Worm (Caenorhabditis elegans): ENCODE results near the gene Y43F8B.19.

The Y43F8B.19 gene

DNA sequence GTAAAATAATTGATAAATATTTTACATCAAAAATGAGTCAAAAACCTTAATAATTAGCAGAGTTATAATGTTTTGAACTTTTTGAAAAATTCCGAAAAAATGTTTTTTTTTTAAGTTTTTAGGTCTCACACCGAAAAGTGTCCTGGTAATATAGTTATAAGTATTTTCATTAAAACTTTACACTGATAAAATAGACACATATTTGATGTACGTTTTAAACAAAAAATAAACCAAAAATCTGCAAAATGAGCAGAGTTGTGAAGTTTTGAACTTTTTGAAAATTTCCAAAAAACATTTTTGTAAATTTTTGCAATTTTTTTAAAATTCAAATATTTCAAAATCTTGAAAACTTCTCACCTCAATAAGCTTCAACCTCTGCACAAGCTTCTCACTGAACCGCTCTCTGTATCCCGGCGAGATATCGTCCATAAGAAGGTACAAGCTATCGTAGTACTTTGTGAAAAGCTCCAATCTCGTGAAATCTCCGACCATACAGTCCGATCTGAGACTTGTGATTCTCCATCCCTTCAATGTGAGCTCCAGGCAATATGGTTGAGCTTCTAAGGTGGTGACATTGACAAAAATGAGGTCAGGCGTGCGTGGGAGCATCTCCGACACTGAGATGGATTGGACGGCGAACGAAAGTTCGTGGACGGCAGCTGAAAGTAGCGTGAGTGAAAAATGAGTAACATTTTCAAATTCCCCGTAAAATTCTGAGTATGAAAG is 8.7 kb upstream of the Y43F8B.19 start:
- no peak for TF ChIP-seq bed-1 (GFP tag; IDR thresholded peaks at IDR 0.05)
- no peak for TF ChIP-seq F49E8.2 (tag; optimal IDR thresholded peaks at IDR 0.05; ENCODE audit: insufficient read depth)
- TF ChIP-seq akir-1 (GFP tag; optimal IDR thresholded peaks at IDR 0.05) = no peak
- no peak for TF ChIP-seq sdz-38 (tag; optimal IDR thresholded peaks at IDR 0.05)
- peak; percentile 73 for TF ChIP-seq ama-1 (optimal IDR thresholded peaks at IDR 0.05)
- no peak for TF ChIP-seq ama-1 (GFP tag; optimal IDR thresholded peaks at IDR 0.05)
- TF ChIP-seq Y53G8AR.9 (GFP tag; conservative IDR thresholded peaks at IDR 0.05) = 0 out of 2 replicates have a peak, but pooled peaks have one; percentile 12
- no peak for TF ChIP-seq cebp-2 (GFP tag; IDR thresholded peaks at IDR 0.05)
- TF ChIP-seq lin-35 (GFP tag; optimal IDR thresholded peaks at IDR 0.05) = peak in 1 of 3 experiments; percentile 5

DNA sequence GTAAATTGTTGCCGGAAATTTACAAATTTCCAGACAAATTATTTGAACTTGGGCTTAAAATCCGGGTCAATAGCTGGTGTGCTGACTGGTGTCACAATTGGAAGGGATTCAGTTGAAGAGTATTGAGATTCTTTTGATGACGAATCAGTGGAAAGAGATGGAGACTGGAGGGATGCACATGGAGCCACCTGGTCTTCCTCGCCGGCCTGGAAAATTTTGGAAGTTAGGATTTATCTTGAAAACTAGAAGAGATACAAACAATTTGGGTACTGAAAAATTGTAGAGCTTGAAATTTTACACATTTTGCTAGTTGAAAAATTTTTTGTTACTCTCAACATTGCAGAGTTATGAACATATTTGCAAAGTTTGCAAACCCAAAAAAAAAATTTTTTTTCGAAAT is 8.0 kb upstream of the Y43F8B.19 start:
- TF ChIP-seq Y95B8A.8 (GFP tag; IDR thresholded peaks at IDR 0.05) (no peak), hsf-1 (GFP tag; IDR thresholded peaks at IDR 0.05) (0 out of 2 replicates have a peak, but pooled peaks have one; percentile 11), F23B12.7 (tag; optimal IDR thresholded peaks at IDR 0.05; ENCODE audit: insufficient read depth) (no peak), Y53G8AR.9 (GFP tag; conservative IDR thresholded peaks at IDR 0.05) (0 out of 2 replicates have a peak, but pooled peaks have one; percentile 9), ama-1 (optimal IDR thresholded peaks at IDR 0.05) (peak; percentile 77), ama-1 (GFP tag; optimal IDR thresholded peaks at IDR 0.05) (no peak), lin-35 (GFP tag; optimal IDR thresholded peaks at IDR 0.05) (no peak), athp-1 (tag; optimal IDR thresholded peaks at IDR 0.05) (no peak), bed-1 (GFP tag; IDR thresholded peaks at IDR 0.05) (0 out of 2 replicates have a peak, but pooled peaks have one; percentile 55), F57C9.4 (tag; optimal IDR thresholded peaks at IDR 0.05) (no peak), F39B2.1 (GFP tag; IDR thresholded peaks at IDR 0.05) (no peak), chd-7 (tag; optimal IDR thresholded peaks at IDR 0.05) (peak; percentile 65), ztf-25 (GFP tag; IDR thresholded peaks at IDR 0.05) (0 out of 2 replicates have a peak, but pooled peaks have one; percentile 51), madf-3 (GFP tag; IDR thresholded peaks at IDR 0.05) (0 out of 2 replicates have a peak, but pooled peaks have one; percentile 62), ztf-26 (tag; optimal IDR thresholded peaks at IDR 0.05) (peak; percentile 45), hmg-1.2 (GFP tag; IDR thresholded peaks at IDR 0.05) (no peak), lin-54 (GFP tag; optimal IDR thresholded peaks at IDR 0.05) (peak; percentile 4), repo-1 (tag; optimal IDR thresholded peaks at IDR 0.05) (peak; percentile 5), egl-18 (GFP tag; IDR thresholded peaks at IDR 0.05) (no peak), attf-6 (GFP tag; IDR thresholded peaks at IDR 0.05) (0 out of 2 replicates have a peak, but pooled peaks have one; percentile 32), nfyb-1 (GFP tag; IDR thresholded peaks at IDR 0.05) (no peak), fkh-3 (tag; optimal IDR thresholded peaks at IDR 0.05) (no peak), dox-1 (GFP tag; IDR thresholded peaks at IDR 0.05) (peak; percentile 40), sdz-38 (tag; optimal IDR thresholded peaks at IDR 0.05) (no peak), let-607 (tag; optimal IDR thresholded peaks at IDR 0.05) (peak in 1 of 2 experiments; percentile 19), aptf-3 (GFP tag; IDR thresholded peaks at IDR 0.05) (0 out of 2 replicates have a peak, but pooled peaks have one; percentile 46), nhr-27 (tag; optimal IDR thresholded peaks at IDR 0.05) (no peak), attf-3 (GFP tag; conservative IDR thresholded peaks at IDR 0.05) (no peak), zim-3 (tag; optimal IDR thresholded peaks at IDR 0.05) (peak; percentile 76), F55B11.4 (tag; optimal IDR thresholded peaks at IDR 0.05; ENCODE audit: borderline replicate concordance, insufficient read depth) (no peak), madf-6 (GFP tag; IDR thresholded peaks at IDR 0.05) (peak; percentile 56; the same call in 1 of the 2 replicates)

DNA sequence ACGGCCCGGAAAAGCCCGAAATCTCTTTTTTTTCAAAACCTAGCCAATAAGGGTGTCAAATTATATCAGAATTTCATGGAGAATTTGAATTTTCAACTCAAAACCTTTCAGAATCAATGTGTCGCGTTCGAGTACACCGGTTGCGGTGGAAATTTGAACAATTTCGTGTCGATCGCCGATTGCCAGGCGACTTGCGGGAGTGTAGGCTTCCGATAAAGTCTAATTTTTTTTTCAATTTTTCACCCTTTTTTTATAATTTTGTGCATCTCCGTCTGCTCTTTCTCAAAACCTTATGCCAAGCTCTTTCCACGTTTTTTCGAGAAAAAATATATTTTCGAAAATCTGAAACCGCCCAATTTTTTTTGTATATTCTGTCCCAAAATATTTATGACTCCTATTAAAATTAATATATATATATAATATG is 7.4 kb upstream of the Y43F8B.19 start:
- TF ChIP-seq F33H1.4 (GFP tag; IDR thresholded peaks at IDR 0.05) = no peak
- peak in 1 of 3 experiments; percentile 45 for TF ChIP-seq lin-35 (GFP tag; optimal IDR thresholded peaks at IDR 0.05)
- TF ChIP-seq lir-1 (GFP tag; conservative IDR thresholded peaks at IDR 0.05) = no peak
- peak; percentile 88 for TF ChIP-seq ztf-26 (tag; optimal IDR thresholded peaks at IDR 0.05)
- TF ChIP-seq snpc-4 (GFP tag; optimal IDR thresholded peaks at IDR 0.05) = no peak
- TF ChIP-seq snpc-4 (tag; optimal IDR thresholded peaks at IDR 0.05) = peak in 2 of 4 experiments; percentile 25 to 36
- TF ChIP-seq F22D6.2 (tag; optimal IDR thresholded peaks at IDR 0.05) = no peak
- peak; percentile 43 for TF ChIP-seq chd-7 (tag; optimal IDR thresholded peaks at IDR 0.05)
- no peak for TF ChIP-seq ets-4 (GFP tag; optimal IDR thresholded peaks at IDR 0.05)
- peak in 1 of 2 experiments; percentile 1 for TF ChIP-seq let-607 (tag; optimal IDR thresholded peaks at IDR 0.05)
- TF ChIP-seq K12H6.12 (tag; optimal IDR thresholded peaks at IDR 0.05) = peak; percentile 10
- peak; percentile 55; the same call in 1 of the 2 replicates for TF ChIP-seq B0336.3 (GFP tag; IDR thresholded peaks at IDR 0.05)
- TF ChIP-seq attf-5 (GFP tag; optimal IDR thresholded peaks at IDR 0.05) = no peak
- no peak for TF ChIP-seq dpl-1 (GFP tag; optimal IDR thresholded peaks at IDR 0.05)
- TF ChIP-seq egl-44 (GFP tag; IDR thresholded peaks at IDR 0.05) = no peak

Measured in whole organism, young adult.